Worm (Caenorhabditis elegans) whole organism, L3 larva: ENCODE data around the gene let-23.
A peak's percentile ranks its signal among the peaks of the same experiment; 100 is the strongest.

Experiments used
- R02D3.7 ChIP-seq: fragments of 150-350 bp; optimal IDR thresholded peaks from 2 replicates; lab custom pipeline; 2014; ENCODE audit warnings: missing biosample characterization, missing genetic modification characterization
- ZK546.5 ChIP-seq: sonication (generic microtip); optimal IDR thresholded peaks from 2 replicates; lab custom pipeline; 2017; ENCODE audit warnings: missing biosample characterization, missing genetic modification characterization
- aly-2 ChIP-seq: fragments of 150-350 bp; optimal IDR thresholded peaks from 2 replicates; lab custom pipeline; 2014; ENCODE audit warnings: missing biosample characterization, missing genetic modification characterization
- ceh-16 ChIP-seq: sonication (generic microtip); optimal IDR thresholded peaks from 2 replicates; lab custom pipeline; 2017; ENCODE audit warnings: missing biosample characterization, missing genetic modification characterization
- ceh-28 ChIP-seq: fragments of 150-350 bp; optimal IDR thresholded peaks from 2 replicates; lab custom pipeline; 2014; ENCODE audit warnings: missing biosample characterization, missing genetic modification reagents, missing genetic modification characterization
- ceh-82 ChIP-seq: fragments of 150-350 bp; optimal IDR thresholded peaks from 2 replicates; lab custom pipeline; 2014; ENCODE audit warnings: missing biosample characterization, missing genetic modification characterization
- ceh-9 ChIP-seq: sonication (generic microtip); optimal IDR thresholded peaks from 2 replicates; lab custom pipeline; 2018; ENCODE audit warnings: missing biosample characterization, missing genetic modification characterization
- egl-27 ChIP-seq: sonication (generic microtip); optimal IDR thresholded peaks from 4 replicates; lab custom pipeline; 2017; ENCODE audit warnings: missing biosample characterization, missing genetic modification reagents, missing genetic modification characterization
- egl-5 ChIP-seq: fragments of 150-350 bp; optimal IDR thresholded peaks from 2 replicates; lab custom pipeline; 2017; ENCODE audit warnings: missing biosample characterization, missing genetic modification reagents, missing genetic modification characterization, inconsistent platforms
- elt-1 ChIP-seq: fragments of 150-350 bp; optimal IDR thresholded peaks from 2 replicates; lab custom pipeline; 2014; ENCODE audit warnings: missing biosample characterization, missing genetic modification characterization
- elt-2 ChIP-seq: sonication (generic microtip); optimal IDR thresholded peaks from 2 replicates; lab custom pipeline; 2016; ENCODE audit warnings: missing genetic modification reagents, mild to moderate bottlenecking, missing genetic modification characterization, missing compliant biosample characterization
- elt-3 ChIP-seq, 3 experiments: fragments of 150-350 bp in 1 of 3; sonication (generic microtip) in 2 of 3; optimal IDR thresholded peaks; 2 replicates in 2 of 3; 4 replicates in 1 of 3; lab custom pipeline; 2014 to 2017; ENCODE audit warnings: missing biosample characterization in 3 of 3, missing genetic modification characterization in 3 of 3
- eor-1 ChIP-seq, 2 experiments: fragments of 150-350 bp; optimal IDR thresholded peaks; 2 replicates each; lab custom pipeline; 2014 to 2018; ENCODE audit warnings: missing biosample characterization in 2 of 2, missing genetic modification characterization in 2 of 2
- fkh-10 ChIP-seq: sonication (generic microtip); optimal IDR thresholded peaks from 2 replicates; lab custom pipeline; 2017; ENCODE audit warnings: missing biosample characterization, missing genetic modification reagents, missing genetic modification characterization
- fkh-2 ChIP-seq: fragments of 150-350 bp; optimal IDR thresholded peaks from 2 replicates; lab custom pipeline; 2014; ENCODE audit warnings: missing biosample characterization, missing genetic modification reagents, missing genetic modification characterization
- fos-1 ChIP-seq: fragments of 150-350 bp; optimal IDR thresholded peaks from 2 replicates; lab custom pipeline; 2014; ENCODE audit warnings: missing biosample characterization, missing genetic modification characterization
- jun-1 ChIP-seq: fragments of 150-350 bp; optimal IDR thresholded peaks from 2 replicates; lab custom pipeline; 2014; ENCODE audit warnings: missing biosample characterization, missing genetic modification reagents, missing genetic modification characterization
- lin-15B ChIP-seq: fragments of 150-350 bp; optimal IDR thresholded peaks from 2 replicates; lab custom pipeline; 2014; ENCODE audit warnings: missing biosample characterization, missing genetic modification characterization
- lin-39 ChIP-seq: fragments of 150-350 bp; optimal IDR thresholded peaks from 2 replicates; lab custom pipeline; 2018; ENCODE audit warnings: missing biosample characterization, missing genetic modification reagents, missing genetic modification characterization
- lsy-12 ChIP-seq: sonication (generic microtip); optimal IDR thresholded peaks from 2 replicates; lab custom pipeline; 2016; ENCODE audit warnings: mild to moderate bottlenecking, missing genetic modification characterization, missing compliant biosample characterization
- mml-1 ChIP-seq: fragments of 150-350 bp; sonication (generic microtip); optimal IDR thresholded peaks from 3 replicates; lab custom pipeline; 2014; ENCODE audit warnings: missing biosample characterization, missing genetic modification characterization
- nfya-1 ChIP-seq: sonication (generic microtip); optimal IDR thresholded peaks from 2 replicates; lab custom pipeline; 2017; ENCODE audit warnings: missing genetic modification characterization, mild to moderate bottlenecking, missing compliant biosample characterization, antibody characterized with exemption, moderate library complexity; ENCODE audit not compliant: insufficient read depth
- nhr-11 ChIP-seq: fragments of 150-350 bp; optimal IDR thresholded peaks from 2 replicates; lab custom pipeline; 2014; ENCODE audit warnings: missing biosample characterization, missing genetic modification characterization
- nhr-12 ChIP-seq: fragments of 150-350 bp; optimal IDR thresholded peaks from 2 replicates; lab custom pipeline; 2014; ENCODE audit warnings: missing biosample characterization, missing genetic modification characterization
- nhr-23 ChIP-seq: fragments of 150-350 bp; optimal IDR thresholded peaks from 2 replicates; lab custom pipeline; 2014; ENCODE audit warnings: missing biosample characterization, missing genetic modification reagents, missing genetic modification characterization
- nhr-237 ChIP-seq: fragments of 150-350 bp; optimal IDR thresholded peaks from 2 replicates; lab custom pipeline; 2014; ENCODE audit warnings: missing biosample characterization, missing genetic modification characterization
- nhr-25 ChIP-seq: sonication (generic microtip); optimal IDR thresholded peaks from 2 replicates; lab custom pipeline; 2017; ENCODE audit warnings: missing biosample characterization, missing genetic modification characterization
- nhr-28 ChIP-seq: fragments of 150-350 bp; optimal IDR thresholded peaks from 2 replicates; lab custom pipeline; 2014; ENCODE audit warnings: missing biosample characterization, missing genetic modification characterization
- nhr-67 ChIP-seq: fragments of 150-350 bp; optimal IDR thresholded peaks from 2 replicates; lab custom pipeline; 2014; ENCODE audit warnings: missing biosample characterization, missing genetic modification characterization
- nhr-76 ChIP-seq: fragments of 150-350 bp; sonication (generic microtip); optimal IDR thresholded peaks from 5 replicates; lab custom pipeline; 2014; ENCODE audit warnings: missing biosample characterization, missing genetic modification characterization
- nhr-77 ChIP-seq: fragments of 150-350 bp; optimal IDR thresholded peaks from 2 replicates; lab custom pipeline; 2014; ENCODE audit warnings: missing biosample characterization, missing genetic modification characterization
- pha-4 ChIP-seq: fragments of 150-350 bp; optimal IDR thresholded peaks from 2 replicates; lab custom pipeline; 2014; ENCODE audit warnings: missing biosample characterization, missing genetic modification reagents, missing genetic modification characterization
- pqm-1 ChIP-seq: fragments of 150-350 bp; optimal IDR thresholded peaks from 2 replicates; lab custom pipeline; 2017; ENCODE audit warnings: missing biosample characterization, missing genetic modification characterization, inconsistent platforms
- sea-2 ChIP-seq: fragments of 150-350 bp; sonication (generic microtip); optimal IDR thresholded peaks from 4 replicates; lab custom pipeline; 2014; ENCODE audit warnings: missing biosample characterization, missing genetic modification reagents, missing genetic modification characterization
- skn-1 ChIP-seq: fragments of 150-350 bp; optimal IDR thresholded peaks from 2 replicates; lab custom pipeline; 2014; ENCODE audit warnings: missing biosample characterization, missing genetic modification characterization
- snpc-4 ChIP-seq: fragments of 150-350 bp; optimal IDR thresholded peaks from 2 replicates; lab custom pipeline; 2014; ENCODE audit warnings: missing biosample characterization, missing genetic modification characterization
- unc-39 ChIP-seq: sonication (generic microtip); optimal IDR thresholded peaks from 4 replicates; lab custom pipeline; 2017; ENCODE audit warnings: missing biosample characterization, missing genetic modification characterization
- zag-1 ChIP-seq: fragments of 150-350 bp; optimal IDR thresholded peaks from 2 replicates; lab custom pipeline; 2014; ENCODE audit warnings: missing biosample characterization, missing genetic modification characterization
- ztf-11 ChIP-seq: fragments of 150-350 bp; optimal IDR thresholded peaks from 2 replicates; lab custom pipeline; 2014; ENCODE audit warnings: missing biosample characterization, missing genetic modification characterization
- ztf-4 ChIP-seq: fragments of 150-350 bp; optimal IDR thresholded peaks from 2 replicates; lab custom pipeline; 2014; ENCODE audit warnings: missing biosample characterization, missing genetic modification characterization

Gene let-23

ce11 chrII:9189648-9190047 is 7.7 kb upstream of the let-23 start:
- TF ChIP-seq nhr-25 (tag; lab: Kevin White, UChicago): peak; percentile 75
- TF ChIP-seq nhr-23: peak; percentile 83
- TF ChIP-seq elt-1: peak; percentile 1
- no peak for TF ChIP-seq ztf-4
- TF ChIP-seq, all 47 proteins: peak for 3

ce11 chrII:9190513-9191099 is 6.7 kb upstream of the let-23 start:
- peak; percentile 78 for TF ChIP-seq nhr-23
- no peak for TF ChIP-seq R02D3.7 (tag; lab: Kevin White, UChicago)
- TF ChIP-seq ceh-28 (tag; lab: Kevin White, UChicago): no peak
- no peak for TF ChIP-seq egl-5 (tag; lab: Kevin White, UChicago)
- no peak for TF ChIP-seq unc-39
- TF ChIP-seq aly-2 (tag; lab: Kevin White, UChicago): no peak
- no peak for TF ChIP-seq mml-1 (tag; lab: Kevin White, UChicago)
- no peak for TF ChIP-seq nfya-1
- no peak for TF ChIP-seq elt-2 (tag; lab: Kevin White, UChicago)
- no peak for TF ChIP-seq elt-3 (tag; optimal IDR thresholded peaks at IDR 0.05; lab: Kevin White, UChicago)
- TF ChIP-seq elt-1: peak; percentile 60

- TF ChIP-seq lin-39 (tag; lab: Kevin White, UChicago) (no peak), ceh-82 (tag; lab: Kevin White, UChicago) (no peak), lsy-12 (tag; lab: Kevin White, UChicago) (no peak)
Observed at ce11 chrII:9194195-9194594, 3.1 kb upstream of the let-23 start, which contains the start of gene twk-4. twk-4 (minus strand) TSS chrII:9194295.

ce11 chrII:9196325-9196724 is 987 bp upstream of the let-23 start:
- no peak for TF ChIP-seq nfya-1
- peak; percentile 50 for TF ChIP-seq pha-4 (tag; lab: Kevin White, UChicago)
- TF ChIP-seq zag-1 (tag; lab: Kevin White, UChicago): no peak
- TF ChIP-seq ceh-28 (tag; lab: Kevin White, UChicago): no peak
- no peak for TF ChIP-seq snpc-4 (tag; lab: Kevin White, UChicago)
- no peak for TF ChIP-seq nhr-77 (tag; lab: Kevin White, UChicago)
- peak; percentile 76 for TF ChIP-seq pqm-1
- no peak for TF ChIP-seq jun-1 (tag; lab: Kevin White, UChicago)
- peak; percentile 79 for TF ChIP-seq elt-2 (tag; lab: Kevin White, UChicago)
- no peak for TF ChIP-seq nhr-28 (tag; lab: Kevin White, UChicago)
- TF ChIP-seq ceh-82 (tag; lab: Kevin White, UChicago): no peak
- TF ChIP-seq, all 47 proteins: peak for 3

- TF ChIP-seq elt-3 (tag; optimal IDR thresholded peaks at IDR 0.05; lab: Kevin White, UChicago): no peak
- TF ChIP-seq nhr-12: no peak
- TF ChIP-seq unc-39: no peak
- TF ChIP-seq fkh-2 (tag; lab: Kevin White, UChicago): no peak
- no peak for TF ChIP-seq nhr-77 (tag; lab: Kevin White, UChicago)
- TF ChIP-seq lsy-12 (tag; lab: Kevin White, UChicago): no peak
- TF ChIP-seq skn-1: no peak
Observed at ce11 chrII:9210076-9210475, 12.8 kb downstream of the let-23 start, which contains the start of gene ZK1067.4. ZK1067.4 (plus strand) TSS chrII:9210376.

ce11 chrII:9211684-9212083 is 14.4 kb downstream of the let-23 start:
- TF ChIP-seq ceh-28 (tag; lab: Kevin White, UChicago) (no peak), fos-1 (tag; lab: Kevin White, UChicago) (no peak), fkh-2 (tag; lab: Kevin White, UChicago) (no peak), egl-27 (no peak), mml-1 (tag; lab: Kevin White, UChicago) (no peak), nhr-23 (peak; percentile 11), elt-2 (tag; lab: Kevin White, UChicago) (peak; percentile 62), ceh-9 (tag; lab: Kevin White, UChicago) (no peak), ztf-4 (no peak), elt-1 (no peak), lin-39 (tag; lab: Kevin White, UChicago) (no peak), nhr-77 (tag; lab: Kevin White, UChicago) (no peak), eor-1 (tag; optimal IDR thresholded peaks at IDR 0.05; lab: Kevin White, UChicago) (no peak), egl-5 (tag; lab: Kevin White, UChicago) (no peak), nhr-237 (tag; lab: Kevin White, UChicago) (no peak), ztf-11 (tag; lab: Kevin White, UChicago) (no peak), elt-3 (tag; optimal IDR thresholded peaks at IDR 0.05; lab: Kevin White, UChicago) (no peak), R02D3.7 (tag; lab: Kevin White, UChicago) (no peak), nhr-25 (tag; lab: Kevin White, UChicago) (peak; percentile 26), nfya-1 (no peak), snpc-4 (tag; lab: Kevin White, UChicago) (peak; percentile 96), ceh-82 (tag; lab: Kevin White, UChicago) (no peak), sea-2 (no peak), nhr-11 (tag; lab: Kevin White, UChicago) (no peak), nhr-67 (no peak), ceh-16 (tag; lab: Kevin White, UChicago) (no peak), fkh-10 (no peak), ZK546.5 (no peak), unc-39 (no peak), lin-15B (tag; lab: Kevin White, UChicago) (no peak), nhr-76 (tag; lab: Kevin White, UChicago) (no peak), pqm-1 (peak; percentile 26)
